Worm (Caenorhabditis elegans) whole organism, L4/young adult: ENCODE data around the gene pqn-80.

ENCODE experiments used
- W03F9.2 ChIP-seq: fragments of 150-350 bp; optimal IDR thresholded peaks from 2 replicates; lab custom pipeline; 2014; ENCODE audit warnings: missing biosample characterization, missing genetic modification characterization
- dao-5 ChIP-seq: sonication (generic microtip); optimal IDR thresholded peaks from 2 replicates; lab custom pipeline; 2016; ENCODE audit warnings: missing genotype, missing genetic modification characterization, moderate library complexity, missing compliant biosample characterization
- him-1 ChIP-seq: sonication (generic microtip); optimal IDR thresholded peaks from 2 replicates; lab custom pipeline; 2016; ENCODE audit warnings: missing genotype, missing genetic modification reagents, missing genetic modification characterization, missing compliant biosample characterization

DNA sequence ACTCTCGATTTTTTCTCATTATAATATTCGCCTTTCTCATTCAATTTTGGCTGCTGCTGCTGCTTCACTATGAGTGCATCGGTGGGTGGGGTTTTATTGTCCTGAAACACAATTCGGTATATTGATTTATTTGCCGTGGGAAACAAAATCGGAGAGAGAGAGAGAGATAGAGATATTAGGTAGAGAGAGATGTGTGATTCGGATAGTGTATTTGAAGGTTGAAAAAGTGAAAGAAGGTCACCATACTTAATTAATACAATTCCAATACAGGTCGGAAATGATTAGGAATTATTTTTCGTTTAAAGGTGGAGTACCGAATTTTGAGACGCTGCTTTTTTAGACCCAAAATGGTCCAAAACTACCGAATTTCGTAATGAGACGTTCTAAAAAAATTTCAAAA lies 35.8 kb downstream of the pqn-80 start, which contains the start of gene tpst-1:
- TF ChIP-seq dao-5 (no peak), him-1 (tag; lab: Kevin White, UChicago) (no peak), W03F9.2 (no peak)
